Fruit fly (Drosophila melanogaster): ENCODE results near the gene CG10584.

The CG10584 gene

dm6 chr3L:21034281-21035221 lies 3.4 kb upstream of the CG10584 start, which contains the start of gene siz:
Gene siz (plus strand): TSS chr3L:21034535.
- TF ChIP-seq psq (optimal IDR thresholded peaks at IDR 0.05) (no peak), Sin3A (optimal IDR thresholded peaks at IDR 0.05) (no peak), ttk (optimal IDR thresholded peaks at IDR 0.05) (no peak), insv (optimal IDR thresholded peaks at IDR 0.05) (no peak), Myc (optimal IDR thresholded peaks at IDR 0.05) (no peak), h (optimal IDR thresholded peaks at IDR 0.05) (no peak)

- TF ChIP-seq insv (optimal IDR thresholded peaks at IDR 0.05): no peak
- no peak for TF ChIP-seq ttk (optimal IDR thresholded peaks at IDR 0.05)
Observed at dm6 chr3L:21034103-21034280, 2.8 kb upstream of the CG10584 start, which contains the start of gene CG10581. Gene CG10581 (minus strand): TSS chr3L:21034203.

dm6 chr3L:21027657-21028255 lies 3.4 kb downstream of the CG10584 start, which contains the start of gene Pdss2:
Gene Pdss2 (plus strand): TSS chr3L:21027915.
- TF ChIP-seq h (optimal IDR thresholded peaks at IDR 0.05): no peak
- TF ChIP-seq Sin3A (optimal IDR thresholded peaks at IDR 0.05): no peak
- no peak for TF ChIP-seq ttk (optimal IDR thresholded peaks at IDR 0.05)
- no peak for TF ChIP-seq insv (optimal IDR thresholded peaks at IDR 0.05)
- no peak for TF ChIP-seq psq (optimal IDR thresholded peaks at IDR 0.05)
- no peak for TF ChIP-seq Myc (optimal IDR thresholded peaks at IDR 0.05)

dm6 chr3L:21026917-21027517 lies 4.1 kb downstream of the CG10584 start, which contains the start of gene skd:
Gene skd (minus strand): TSS chr3L:21027434.
- no peak for TF ChIP-seq h (optimal IDR thresholded peaks at IDR 0.05)

- TF ChIP-seq Sin3A (optimal IDR thresholded peaks at IDR 0.05) (no peak), psq (optimal IDR thresholded peaks at IDR 0.05) (peak; percentile 47)
Observed at dm6 chr3L:21026025-21026916, 4.9 kb downstream of the CG10584 start.

- TF ChIP-seq insv (optimal IDR thresholded peaks at IDR 0.05) (no peak), h (optimal IDR thresholded peaks at IDR 0.05) (no peak), psq (optimal IDR thresholded peaks at IDR 0.05) (no peak), Sin3A (optimal IDR thresholded peaks at IDR 0.05) (no peak), ttk (optimal IDR thresholded peaks at IDR 0.05) (no peak), Myc (optimal IDR thresholded peaks at IDR 0.05) (no peak)
Observed at dm6 chr3L:21024965-21025833, 6.0 kb downstream of the CG10584 start.

- TF ChIP-seq insv (optimal IDR thresholded peaks at IDR 0.05): no peak
- no peak for TF ChIP-seq Sin3A (optimal IDR thresholded peaks at IDR 0.05)
- TF ChIP-seq psq (optimal IDR thresholded peaks at IDR 0.05): no peak
- TF ChIP-seq Myc (optimal IDR thresholded peaks at IDR 0.05): no peak
- TF ChIP-seq h (optimal IDR thresholded peaks at IDR 0.05): no peak
- no peak for TF ChIP-seq ttk (optimal IDR thresholded peaks at IDR 0.05)
Observed at dm6 chr3L:21024563-21024962, 6.6 kb downstream of the CG10584 start.

dm6 chr3L:21023795-21024194 lies 7.4 kb downstream of the CG10584 start:
- TF ChIP-seq Sin3A (optimal IDR thresholded peaks at IDR 0.05): no peak
- no peak for TF ChIP-seq psq (optimal IDR thresholded peaks at IDR 0.05)
- no peak for TF ChIP-seq Myc (optimal IDR thresholded peaks at IDR 0.05)
- TF ChIP-seq insv (optimal IDR thresholded peaks at IDR 0.05): no peak
- no peak for TF ChIP-seq ttk (optimal IDR thresholded peaks at IDR 0.05)
- no peak for TF ChIP-seq h (optimal IDR thresholded peaks at IDR 0.05)

dm6 chr3L:21023364-21023763 lies 7.8 kb downstream of the CG10584 start:
- TF ChIP-seq h (optimal IDR thresholded peaks at IDR 0.05) (no peak), Myc (optimal IDR thresholded peaks at IDR 0.05) (no peak), ttk (optimal IDR thresholded peaks at IDR 0.05) (no peak), Sin3A (optimal IDR thresholded peaks at IDR 0.05) (no peak), insv (optimal IDR thresholded peaks at IDR 0.05) (no peak), psq (optimal IDR thresholded peaks at IDR 0.05) (no peak)

- TF ChIP-seq Sin3A (optimal IDR thresholded peaks at IDR 0.05) (no peak), ttk (optimal IDR thresholded peaks at IDR 0.05) (no peak), Myc (optimal IDR thresholded peaks at IDR 0.05) (no peak), psq (optimal IDR thresholded peaks at IDR 0.05) (no peak), insv (optimal IDR thresholded peaks at IDR 0.05) (no peak), h (optimal IDR thresholded peaks at IDR 0.05) (no peak)
Observed at dm6 chr3L:21014516-21014945, 16.6 kb downstream of the CG10584 start.

dm6 chr3L:21013465-21013864 lies 17.7 kb downstream of the CG10584 start:
- TF ChIP-seq Sin3A (optimal IDR thresholded peaks at IDR 0.05) (no peak), Myc (optimal IDR thresholded peaks at IDR 0.05) (no peak), psq (optimal IDR thresholded peaks at IDR 0.05) (no peak), ttk (optimal IDR thresholded peaks at IDR 0.05) (no peak), h (optimal IDR thresholded peaks at IDR 0.05) (no peak), insv (optimal IDR thresholded peaks at IDR 0.05) (no peak)
